Worm (Caenorhabditis elegans): ENCODE measurements around the gene C13A2.6.

ce11 chrV:7239471-7239870, 30.0 kb upstream of the C13A2.6 start, which contains the start of gene C05C8.1:
- no peak for TF ChIP-seq sptf-1 (tag; optimal IDR thresholded peaks at IDR 0.05)
- no peak for TF ChIP-seq M03D4.4 (tag; optimal IDR thresholded peaks at IDR 0.05)
- no peak for TF ChIP-seq unc-62 (GFP tag; optimal IDR thresholded peaks at IDR 0.05)
- TF ChIP-seq zip-8 (tag; optimal IDR thresholded peaks at IDR 0.05), result no peak
- no peak for TF ChIP-seq nhr-76 (tag; optimal IDR thresholded peaks at IDR 0.05)
